Fruit fly (Drosophila melanogaster) whole organism, embryonic: Measurements from ENCODE around the gene CG12310.

ENCODE experiments used
- CG10267 ChIP-seq: fragments of 200-800 bp; sonication (Bioruptor generic); optimal IDR thresholded peaks from 2 replicates; lab custom pipeline; 2018; ENCODE audit warnings: missing biosample characterization, mild to moderate bottlenecking, missing genetic modification characterization, moderate library complexity
- CG10321 ChIP-seq: fragments of 200-800 bp; sonication (Bioruptor generic); IDR thresholded peaks from 2 replicates; pipeline ENCODE4 v1.3.6; 2022; ENCODE audit warnings: missing biosample characterization, missing genetic modification characterization
- CG10565 ChIP-seq: fragments of 200-800 bp; sonication (Bioruptor generic); optimal IDR thresholded peaks from 3 replicates; lab custom pipeline; 2016; ENCODE audit warnings: missing biosample characterization, mild to moderate bottlenecking, missing genetic modification characterization
- CG12071 ChIP-seq: fragments of 200-800 bp; sonication (Bioruptor generic); optimal IDR thresholded peaks from 3 replicates; lab custom pipeline; 2018; ENCODE audit warnings: missing biosample characterization, mild to moderate bottlenecking, missing genetic modification characterization
- CG12104 ChIP-seq: fragments of 200-800 bp; sonication (Bioruptor generic); optimal IDR thresholded peaks from 3 replicates; lab custom pipeline; 2016; ENCODE audit warnings: missing biosample characterization, missing genetic modification characterization
- CG12299 ChIP-seq: fragments of 200-800 bp; sonication (Bioruptor generic); optimal IDR thresholded peaks from 2 replicates; lab custom pipeline; 2018; ENCODE audit warnings: missing biosample characterization, mild to moderate bottlenecking, missing genetic modification characterization
- CG1233 ChIP-seq: fragments of 200-800 bp; sonication (Bioruptor generic); optimal IDR thresholded peaks from 4 replicates; lab custom pipeline; 2018; ENCODE audit warnings: missing biosample characterization, mild to moderate bottlenecking, missing genetic modification characterization
- CG12659 ChIP-seq: fragments of 200-800 bp; sonication (Bioruptor generic); optimal IDR thresholded peaks from 3 replicates; lab custom pipeline; 2017; ENCODE audit warnings: mild to moderate bottlenecking, missing biosample characterization, missing genetic modification reagents, missing genetic modification characterization
- CG12744 ChIP-seq: fragments of 200-800 bp; sonication (Bioruptor generic); optimal IDR thresholded peaks from 2 replicates; lab custom pipeline; 2016; ENCODE audit warnings: missing biosample characterization, missing genetic modification characterization
- CG18011 ChIP-seq: fragments of 200-800 bp; sonication (Bioruptor generic); optimal IDR thresholded peaks from 2 replicates; lab custom pipeline; 2017; ENCODE audit warnings: missing biosample characterization, missing genetic modification characterization, mild to moderate bottlenecking, moderate library complexity, missing genotype
- CG2712 ChIP-seq: fragments of 200-800 bp; optimal IDR thresholded peaks from 3 replicates; lab custom pipeline; 2019; ENCODE audit warnings: missing biosample characterization, mild to moderate bottlenecking, missing genetic modification characterization, moderate library complexity
- CG32772 ChIP-seq: fragments of 200-800 bp; sonication (Bioruptor generic); IDR thresholded peaks from 2 replicates; pipeline ENCODE4 v1.3.6; 2022; ENCODE audit warnings: missing biosample characterization, missing genetic modification characterization
- CG42726 ChIP-seq: fragments of 200-800 bp; sonication (Bioruptor generic); IDR thresholded peaks from 2 replicates; pipeline ENCODE4 v1.3.6; 2022; ENCODE audit warnings: missing biosample characterization, missing genetic modification characterization; ENCODE audit not compliant: partially characterized antibody
- CG6654 ChIP-seq: fragments of 200-800 bp; sonication (Bioruptor generic); optimal IDR thresholded peaks from 2 replicates; lab custom pipeline; 2017; ENCODE audit warnings: missing biosample characterization, mild to moderate bottlenecking, missing genetic modification characterization
- CG6683 ChIP-seq: fragments of 200-800 bp; sonication (Bioruptor generic); optimal IDR thresholded peaks from 2 replicates; lab custom pipeline; 2017; ENCODE audit warnings: missing biosample characterization, mild to moderate bottlenecking, missing genetic modification characterization, missing genetic modification reagents
- CG7271 ChIP-seq: fragments of 200-800 bp; sonication (Bioruptor generic); optimal IDR thresholded peaks from 2 replicates; lab custom pipeline; 2018; ENCODE audit warnings: missing biosample characterization, mild to moderate bottlenecking, missing genetic modification characterization, moderate library complexity
- CG7372 ChIP-seq: fragments of 200-800 bp; sonication (Bioruptor generic); IDR thresholded peaks from 2 replicates; pipeline ENCODE4 v1.3.6; 2022; ENCODE audit warnings: missing biosample characterization, missing genetic modification characterization
- CG8359 ChIP-seq: fragments of 200-800 bp; sonication (Bioruptor generic); optimal IDR thresholded peaks from 2 replicates; lab custom pipeline; 2017; ENCODE audit warnings: missing biosample characterization, mild to moderate bottlenecking, missing genetic modification characterization, borderline replicate concordance
- CG8944 ChIP-seq: fragments of 200-800 bp; sonication (Bioruptor generic); optimal IDR thresholded peaks from 3 replicates; lab custom pipeline; 2016; ENCODE audit warnings: missing biosample characterization, missing genetic modification characterization
- Chrac-16 ChIP-seq: fragments of 200-800 bp; sonication (Bioruptor generic); optimal IDR thresholded peaks from 3 replicates; lab custom pipeline; 2016; ENCODE audit warnings: missing biosample characterization, missing genetic modification characterization
- CoRest ChIP-seq: fragments of 200-800 bp; sonication (Bioruptor generic); optimal IDR thresholded peaks from 3 replicates; lab custom pipeline; 2018; ENCODE audit warnings: missing biosample characterization, mild to moderate bottlenecking, missing genetic modification characterization, moderate library complexity
- Dfd ChIP-seq, 2 experiments: fragments of >200 bp; optimal IDR thresholded peaks; 2 replicates each; lab custom pipeline; 2017; ENCODE audit warnings: missing biosample characterization in 2 of 2, missing genetic modification characterization in 2 of 2
- Dll ChIP-seq: fragments of 200-800 bp; sonication (Bioruptor generic); IDR thresholded peaks from 4 replicates; pipeline ENCODE4 v1.3.6; 2022; ENCODE audit warnings: missing biosample characterization, missing genetic modification characterization; ENCODE audit not compliant: partially characterized antibody
- Doc2 ChIP-seq: fragments of 200-800 bp; sonication (Bioruptor generic); IDR thresholded peaks from 2 replicates; pipeline ENCODE4 v1.3.6; 2022; ENCODE audit warnings: missing biosample characterization, missing genetic modification characterization
- E2f1 ChIP-seq: fragments of 200-800 bp; sonication (Bioruptor generic); IDR thresholded peaks from 2 replicates; pipeline ENCODE4 v1.3.6; 2022; ENCODE audit warnings: missing biosample characterization, missing genetic modification characterization
- Nf-YC ChIP-seq: fragments of 200-800 bp; optimal IDR thresholded peaks from 3 replicates; lab custom pipeline; 2019; ENCODE audit warnings: missing biosample characterization, mild to moderate bottlenecking, missing genetic modification characterization, moderate library complexity
- NfI ChIP-seq: fragments of 200-800 bp; sonication (Bioruptor generic); optimal IDR thresholded peaks from 3 replicates; lab custom pipeline; 2018; ENCODE audit warnings: missing biosample characterization, mild to moderate bottlenecking, missing genetic modification characterization, moderate library complexity
- Pdp1 ChIP-seq, 2 experiments: fragments of 200-800 bp; sonication (Bioruptor generic); optimal IDR thresholded peaks; 3 replicates each; lab custom pipeline; 2016; ENCODE audit warnings: missing biosample characterization in 2 of 2, missing genetic modification characterization in 2 of 2, mild to moderate bottlenecking in 1 of 2, moderate library complexity in 1 of 2
- Sox102F ChIP-seq: fragments of 200-800 bp; sonication (Bioruptor generic); optimal IDR thresholded peaks from 2 replicates; lab custom pipeline; 2018; ENCODE audit warnings: missing biosample characterization, mild to moderate bottlenecking, missing genetic modification characterization, moderate library complexity
- Spps ChIP-seq: fragments of 200-800 bp; sonication (Bioruptor generic); optimal IDR thresholded peaks from 2 replicates; lab custom pipeline; 2018; ENCODE audit warnings: missing biosample characterization, mild to moderate bottlenecking, missing genetic modification characterization
- Stat92E ChIP-seq, 3 experiments: fragments of >200 bp in 2 of 3; fragments of 200-800 bp in 1 of 3; sonication (Bioruptor generic) in 1 of 3; optimal IDR thresholded peaks; 2 replicates each; lab custom pipeline; 2017 to 2019; ENCODE audit warnings: missing biosample characterization in 3 of 3, missing genetic modification characterization in 3 of 3, mild to moderate bottlenecking in 1 of 3, moderate library complexity in 1 of 3
- TFAM ChIP-seq: fragments of 200-800 bp; sonication (Bioruptor generic); optimal IDR thresholded peaks from 2 replicates; lab custom pipeline; 2017; ENCODE audit warnings: missing biosample characterization, missing genetic modification characterization, inconsistent platforms
- Taf1 ChIP-seq: fragments of 200-800 bp; sonication (Bioruptor generic); IDR thresholded peaks from 2 replicates; pipeline ENCODE4 v1.3.6; 2022; ENCODE audit warnings: missing biosample characterization, missing genetic modification characterization
- al ChIP-seq: fragments of 200-800 bp; sonication (Bioruptor generic); IDR thresholded peaks from 2 replicates; pipeline ENCODE4 v1.3.6; 2022; ENCODE audit warnings: missing biosample characterization, missing genetic modification characterization
- amos ChIP-seq: fragments of 200-800 bp; sonication (Bioruptor generic); IDR thresholded peaks from 2 replicates; pipeline ENCODE4 v1.3.6; 2022; ENCODE audit warnings: missing biosample characterization, missing genetic modification characterization; ENCODE audit not compliant: partially characterized antibody
- az2 ChIP-seq: fragments of 200-800 bp; sonication (Bioruptor generic); optimal IDR thresholded peaks from 3 replicates; lab custom pipeline; 2016; ENCODE audit warnings: missing biosample characterization, missing genetic modification characterization
- bab2 ChIP-seq: fragments of 200-800 bp; sonication (Bioruptor generic); optimal IDR thresholded peaks from 2 replicates; lab custom pipeline; 2016; ENCODE audit warnings: missing biosample characterization, missing genetic modification characterization
- bcd ChIP-seq: fragments of 200-800 bp; sonication (Bioruptor generic); optimal IDR thresholded peaks from 2 replicates; lab custom pipeline; 2017; ENCODE audit warnings: missing biosample characterization, mild to moderate bottlenecking, missing genetic modification characterization
- bigmax ChIP-seq: fragments of 200-800 bp; sonication (Bioruptor generic); optimal IDR thresholded peaks from 2 replicates; lab custom pipeline; 2018; ENCODE audit warnings: missing biosample characterization, mild to moderate bottlenecking, missing genetic modification characterization
- bowl ChIP-seq: fragments of 200-800 bp; sonication (Bioruptor generic); IDR thresholded peaks from 2 replicates; pipeline ENCODE4 v1.3.6; 2022; ENCODE audit warnings: missing biosample characterization, missing genetic modification characterization
- cas ChIP-seq: fragments of 200-800 bp; sonication (Bioruptor generic); IDR thresholded peaks from 2 replicates; pipeline ENCODE4 v1.3.6; 2022; ENCODE audit warnings: missing biosample characterization, missing genetic modification characterization
- chn ChIP-seq: fragments of 200-800 bp; sonication (Bioruptor generic); optimal IDR thresholded peaks from 2 replicates; lab custom pipeline; 2016; ENCODE audit warnings: missing biosample characterization, missing genetic modification characterization
- corto ChIP-seq: fragments of 200-800 bp; sonication (Bioruptor generic); optimal IDR thresholded peaks from 2 replicates; lab custom pipeline; 2016; ENCODE audit warnings: missing biosample characterization, mild to moderate bottlenecking, missing genetic modification characterization, moderate library complexity
- dmrt11E ChIP-seq: fragments of 200-800 bp; sonication (Bioruptor generic); optimal IDR thresholded peaks from 3 replicates; lab custom pipeline; 2018; ENCODE audit warnings: missing biosample characterization, mild to moderate bottlenecking, missing genetic modification characterization, moderate library complexity
- emc ChIP-seq: fragments of 200-800 bp; sonication (Bioruptor generic); optimal IDR thresholded peaks from 2 replicates; lab custom pipeline; 2016; ENCODE audit warnings: missing biosample characterization, missing genetic modification characterization
- gt ChIP-seq: fragments of 200-800 bp; sonication (Bioruptor generic); IDR thresholded peaks from 2 replicates; pipeline ENCODE4 v1.3.6; 2022; ENCODE audit warnings: missing biosample characterization, missing genetic modification characterization
- p53 ChIP-seq: fragments of 200-800 bp; sonication (Bioruptor generic); optimal IDR thresholded peaks from 2 replicates; lab custom pipeline; 2016; ENCODE audit warnings: missing biosample characterization, missing genetic modification characterization
- pzg ChIP-seq: fragments of 200-800 bp; sonication (Bioruptor generic); optimal IDR thresholded peaks from 3 replicates; lab custom pipeline; 2018; ENCODE audit warnings: missing biosample characterization, mild to moderate bottlenecking, missing genetic modification characterization, moderate library complexity
- slou ChIP-seq: fragments of 200-800 bp; sonication (Bioruptor generic); optimal IDR thresholded peaks from 3 replicates; lab custom pipeline; 2016; ENCODE audit warnings: missing biosample characterization, missing genetic modification characterization
- tup ChIP-seq: fragments of 200-800 bp; sonication (Bioruptor generic); optimal IDR thresholded peaks from 2 replicates; lab custom pipeline; 2016; ENCODE audit warnings: missing biosample characterization, mild to moderate bottlenecking, missing genetic modification characterization, moderate library complexity
- zfh1 ChIP-seq: fragments of 200-800 bp; sonication (Bioruptor generic); IDR thresholded peaks from 3 replicates; pipeline ENCODE4 v1.3.6; 2022; ENCODE audit warnings: missing biosample characterization, missing genetic modification characterization

CG12310 gene

dm6 chr3L:15079278-15079677 lies 28.7 kb upstream of the CG12310 start (continued):
- TF ChIP-seq chn (GFP tag; lab: Kevin White, UChicago) (no peak), CG8944 (GFP tag; lab: Kevin White, UChicago) (no peak), az2 (GFP tag; lab: Kevin White, UChicago) (no peak), CG12659 (GFP tag; lab: Kevin White, UChicago) (no peak), CG12299 (tag; lab: Kevin White, UChicago) (no peak), emc (no peak), bab2 (no peak), tup (GFP tag; lab: Kevin White, UChicago) (no peak), gt (no peak), Stat92E (GFP tag; optimal IDR thresholded peaks at IDR 0.05; lab: Kevin White, UChicago) (peak in 1 of 3 experiments; percentile 9), bigmax (GFP tag; lab: Kevin White, UChicago) (no peak), Sox102F (GFP tag; lab: Kevin White, UChicago) (no peak), CG42726 (GFP tag; lab: Robert Waterston, UW) (peak; percentile 40; the same call in 1 of the 2 replicates), pzg (GFP tag; lab: Kevin White, UChicago) (no peak), corto (GFP tag; lab: Kevin White, UChicago) (no peak), CG1233 (GFP tag; lab: Kevin White, UChicago) (no peak), CG10321 (GFP tag; lab: Robert Waterston, UW) (no peak), CoRest (tag; lab: Kevin White, UChicago) (no peak), Spps (no peak), CG18011 (GFP tag; lab: Kevin White, UChicago) (no peak), slou (GFP tag; lab: Kevin White, UChicago) (no peak), CG8359 (GFP tag; lab: Kevin White, UChicago) (no peak), Doc2 (GFP tag; lab: Robert Waterston, UW) (no peak), dmrt11E (tag; lab: Kevin White, UChicago) (no peak), zfh1 (GFP tag; lab: Robert Waterston, UW) (no peak), Dll (GFP tag; lab: Robert Waterston, UW) (no peak), CG12104 (no peak), CG7372 (GFP tag; lab: Robert Waterston, UW) (no peak), amos (GFP tag; lab: Robert Waterston, UW) (peak; percentile 47; the same call in 1 of the 2 replicates), Chrac-16 (GFP tag; lab: Kevin White, UChicago) (no peak), Dfd (GFP tag; optimal IDR thresholded peaks at IDR 0.05; lab: Kevin White, UChicago) (peak in 1 of 2 experiments; percentile 53), CG6654 (GFP tag; lab: Kevin White, UChicago) (no peak), CG10267 (tag; lab: Kevin White, UChicago) (no peak), CG32772 (GFP tag; lab: Robert Waterston, UW) (no peak), bcd (GFP tag; lab: Kevin White, UChicago) (peak; percentile 10), E2f1 (GFP tag; lab: Robert Waterston, UW) (no peak), CG7271 (no peak), CG2712 (no peak), NfI (no peak), TFAM (GFP tag; lab: Kevin White, UChicago) (no peak), Pdp1 (GFP tag; optimal IDR thresholded peaks at IDR 0.05; lab: Kevin White, UChicago) (peak in 1 of 2 experiments; percentile 44), Nf-YC (tag; lab: Kevin White, UChicago) (no peak), CG12744 (GFP tag; lab: Kevin White, UChicago) (no peak), bowl (GFP tag; lab: Robert Waterston, UW) (no peak), CG10565 (GFP tag; lab: Kevin White, UChicago) (no peak), Taf1 (no peak), CG12071 (GFP tag; lab: Kevin White, UChicago) (no peak), al (no peak), CG6683 (no peak), p53 (GFP tag; lab: Kevin White, UChicago) (no peak), cas (GFP tag; lab: Robert Waterston, UW) (no peak)
